Worm (Caenorhabditis elegans): ENCODE measurements around the gene copb-1.

- no peak for TF ChIP-seq ama-1 (optimal IDR thresholded peaks at IDR 0.05)
- TF ChIP-seq ceh-9 (tag; optimal IDR thresholded peaks at IDR 0.05), result no peak
These were observed 40.3 kb downstream of the copb-1 start, which contains the start of gene T10D4.6 for ce11 chrII:3118907-3119382.
